Worm (Caenorhabditis elegans) whole organism, L2 larva: ENCODE measurements around the gene T26C5.5.

Experiments used
- C34F6.9 ChIP-seq: fragments of 150-350 bp; optimal IDR thresholded peaks from 2 replicates; lab custom pipeline; 2014; ENCODE audit warnings: missing biosample characterization, missing genetic modification characterization
- F13H6.1 ChIP-seq: sonication (generic microtip); optimal IDR thresholded peaks from 2 replicates; lab custom pipeline; 2016; ENCODE audit warnings: missing genetic modification characterization, missing compliant biosample characterization
- R02D3.7 ChIP-seq: fragments of 150-350 bp; optimal IDR thresholded peaks from 2 replicates; lab custom pipeline; 2014; ENCODE audit warnings: missing biosample characterization, missing genetic modification characterization
- Y55F3AM.14 ChIP-seq: fragments of 200-800 bp; sonication (Bioruptor generic); optimal IDR thresholded peaks from 2 replicates; lab custom pipeline; 2018; ENCODE audit warnings: mild to moderate bottlenecking, missing genetic modification characterization, missing compliant biosample characterization
- aly-2 ChIP-seq: fragments of 150-350 bp; optimal IDR thresholded peaks from 2 replicates; lab custom pipeline; 2014; ENCODE audit warnings: missing biosample characterization, missing genetic modification characterization
- ama-1 ChIP-seq: fragments of 150-350 bp; optimal IDR thresholded peaks from 2 replicates; lab custom pipeline; 2018; ENCODE audit warnings: inconsistent platforms
- ceh-16 ChIP-seq: fragments of 150-350 bp; optimal IDR thresholded peaks from 2 replicates; lab custom pipeline; 2014; ENCODE audit warnings: missing biosample characterization, missing genetic modification characterization
- crh-2 ChIP-seq: sonication (generic microtip); optimal IDR thresholded peaks from 2 replicates; lab custom pipeline; 2017; ENCODE audit warnings: missing biosample characterization, missing genetic modification characterization
- dmd-4 ChIP-seq: sonication (generic microtip); optimal IDR thresholded peaks from 2 replicates; lab custom pipeline; 2017; ENCODE audit warnings: missing biosample characterization, missing genetic modification characterization
- egl-27 ChIP-seq: sonication (generic microtip); optimal IDR thresholded peaks from 3 replicates; lab custom pipeline; 2017; ENCODE audit warnings: missing biosample characterization, missing genetic modification reagents, missing genetic modification characterization
- elt-1 ChIP-seq: fragments of 150-350 bp; optimal IDR thresholded peaks from 2 replicates; lab custom pipeline; 2014; ENCODE audit warnings: missing biosample characterization, missing genetic modification characterization
- elt-3 ChIP-seq: sonication (generic microtip); optimal IDR thresholded peaks from 2 replicates; lab custom pipeline; 2017; ENCODE audit warnings: missing biosample characterization, missing genetic modification characterization
- fos-1 ChIP-seq: fragments of 150-350 bp; optimal IDR thresholded peaks from 2 replicates; lab custom pipeline; 2014; ENCODE audit warnings: missing biosample characterization, missing genetic modification characterization
- gmeb-1 ChIP-seq: fragments of 150-350 bp; optimal IDR thresholded peaks from 2 replicates; lab custom pipeline; 2014; ENCODE audit warnings: missing biosample characterization, missing genetic modification characterization
- lin-11 ChIP-seq: fragments of 150-350 bp; sonication (generic microtip); optimal IDR thresholded peaks from 2 replicates; lab custom pipeline; 2014; ENCODE audit warnings: missing biosample characterization, missing genetic modification characterization, inconsistent platforms, mixed read lengths
- lin-13 ChIP-seq: fragments of 150-350 bp; optimal IDR thresholded peaks from 2 replicates; lab custom pipeline; 2014; ENCODE audit warnings: missing biosample characterization, missing genetic modification reagents, missing genetic modification characterization
- lin-39 ChIP-seq: fragments of 150-350 bp; optimal IDR thresholded peaks from 2 replicates; lab custom pipeline; 2014; ENCODE audit warnings: missing biosample characterization, missing genetic modification reagents, missing genetic modification characterization
- lsy-2 ChIP-seq, 2 experiments: fragments of 150-350 bp in 1 of 2; sonication (generic microtip) in 1 of 2; optimal IDR thresholded peaks; 2 replicates each; lab custom pipeline; 2014 to 2017; ENCODE audit warnings: missing biosample characterization in 2 of 2, missing genetic modification characterization in 2 of 2
- mab-5 ChIP-seq: fragments of 150-350 bp; optimal IDR thresholded peaks from 2 replicates; lab custom pipeline; 2014; ENCODE audit warnings: missing biosample characterization, missing genetic modification characterization
- mbf-1 ChIP-seq: sonication (generic microtip); optimal IDR thresholded peaks from 2 replicates; lab custom pipeline; 2017; ENCODE audit warnings: missing biosample characterization, missing genetic modification characterization
- nhr-10 ChIP-seq: sonication (generic microtip); optimal IDR thresholded peaks from 2 replicates; lab custom pipeline; 2017; ENCODE audit warnings: missing biosample characterization, missing genetic modification characterization
- nhr-11 ChIP-seq: fragments of 150-350 bp; optimal IDR thresholded peaks from 2 replicates; lab custom pipeline; 2014; ENCODE audit warnings: missing biosample characterization, missing genetic modification characterization
- nhr-12 ChIP-seq: fragments of 150-350 bp; optimal IDR thresholded peaks from 2 replicates; lab custom pipeline; 2014; ENCODE audit warnings: missing biosample characterization, missing genetic modification characterization
- nhr-129 ChIP-seq: fragments of 150-350 bp; optimal IDR thresholded peaks from 2 replicates; lab custom pipeline; 2014; ENCODE audit warnings: missing biosample characterization, missing genetic modification characterization
- nhr-21 ChIP-seq: fragments of 150-350 bp; optimal IDR thresholded peaks from 2 replicates; lab custom pipeline; 2014; ENCODE audit warnings: missing biosample characterization, missing genetic modification characterization
- nhr-23 ChIP-seq: fragments of 150-350 bp; optimal IDR thresholded peaks from 2 replicates; lab custom pipeline; 2014; ENCODE audit warnings: missing biosample characterization, missing genetic modification reagents, missing genetic modification characterization
- nhr-237 ChIP-seq: fragments of 150-350 bp; optimal IDR thresholded peaks from 2 replicates; lab custom pipeline; 2014; ENCODE audit warnings: missing biosample characterization, missing genetic modification characterization
- nhr-25 ChIP-seq: fragments of 150-350 bp; sonication (generic microtip); optimal IDR thresholded peaks from 3 replicates; lab custom pipeline; 2014; ENCODE audit warnings: missing biosample characterization, missing genetic modification characterization
- nhr-6 ChIP-seq: fragments of 150-350 bp; optimal IDR thresholded peaks from 2 replicates; lab custom pipeline; 2014; ENCODE audit warnings: missing biosample characterization, missing genetic modification characterization
- nhr-77 ChIP-seq: fragments of 150-350 bp; optimal IDR thresholded peaks from 2 replicates; lab custom pipeline; 2014; ENCODE audit warnings: missing biosample characterization, missing genetic modification characterization
- peb-1 ChIP-seq: fragments of 150-350 bp; optimal IDR thresholded peaks from 2 replicates; lab custom pipeline; 2014; ENCODE audit warnings: missing biosample characterization, missing genetic modification characterization
- sem-4 ChIP-seq: fragments of 150-350 bp; optimal IDR thresholded peaks from 2 replicates; lab custom pipeline; 2014; ENCODE audit warnings: missing biosample characterization, missing genetic modification reagents, missing genetic modification characterization
- skn-1 ChIP-seq: sonication (generic microtip); optimal IDR thresholded peaks from 2 replicates; lab custom pipeline; 2017; ENCODE audit warnings: missing biosample characterization, missing genetic modification characterization
- sma-3 ChIP-seq: sonication (generic microtip); optimal IDR thresholded peaks from 2 replicates; lab custom pipeline; 2016; ENCODE audit warnings: missing genetic modification reagents, missing genetic modification characterization, missing compliant biosample characterization
- snpc-4 ChIP-seq: fragments of 150-350 bp; optimal IDR thresholded peaks from 2 replicates; lab custom pipeline; 2014; ENCODE audit warnings: missing biosample characterization, missing genetic modification characterization
- unc-55 ChIP-seq: fragments of 150-350 bp; sonication (generic microtip); optimal IDR thresholded peaks from 3 replicates; lab custom pipeline; 2014; ENCODE audit warnings: missing biosample characterization, missing genetic modification reagents, missing genetic modification characterization
- unc-62 ChIP-seq: fragments of 150-350 bp; optimal IDR thresholded peaks from 2 replicates; lab custom pipeline; 2014; ENCODE audit warnings: missing biosample characterization, missing genetic modification reagents, missing genetic modification characterization
- ztf-1 ChIP-seq: fragments of 200-800 bp; sonication (Bioruptor generic); conservative IDR thresholded peaks from 2 replicates; pipeline ENCODE4 v1.3.6; 2022; ENCODE audit warnings: missing genetic modification characterization, missing compliant biosample characterization
- ztf-11 ChIP-seq: sonication (generic microtip); optimal IDR thresholded peaks from 2 replicates; lab custom pipeline; 2017; ENCODE audit warnings: missing biosample characterization, missing genetic modification characterization
- ztf-4 ChIP-seq: fragments of 150-350 bp; optimal IDR thresholded peaks from 2 replicates; lab custom pipeline; 2014; ENCODE audit warnings: missing biosample characterization, missing genetic modification characterization

Gene T26C5.5

DNA sequence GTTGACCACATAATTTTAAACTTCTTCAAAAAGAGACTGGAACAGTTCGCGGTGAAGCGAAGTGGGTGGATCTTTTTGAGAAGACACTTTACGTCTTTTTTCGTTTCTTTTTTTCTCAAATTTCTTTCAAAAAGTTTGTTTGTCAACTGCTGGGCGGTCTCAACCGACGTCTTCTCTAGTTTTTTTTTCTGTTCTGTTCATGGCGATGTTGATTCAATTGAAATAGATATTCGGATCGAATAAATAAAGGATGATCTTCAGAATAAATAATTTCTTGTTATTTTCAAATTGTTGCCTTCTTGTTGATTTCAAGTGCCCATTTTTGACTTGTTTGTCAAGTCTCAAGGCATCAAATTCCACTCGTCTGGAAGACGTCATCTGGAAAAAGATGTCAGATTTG lies 3.9 kb upstream of the T26C5.5 start, which contains the start of gene T26C5.4:
T26C5.4 (minus strand) TSS at position 101 of the 400 bp plus-strand sequence.
- TF ChIP-seq nhr-11 = no peak
- no peak for TF ChIP-seq ztf-11 (tag; lab: Kevin White, UChicago)
- TF ChIP-seq nhr-237 (tag; lab: Kevin White, UChicago) = no peak
- TF ChIP-seq lin-39 = no peak
- no peak for TF ChIP-seq Y55F3AM.14 (GFP tag; lab: Kevin White, UChicago)
- no peak for TF ChIP-seq crh-2 (tag; lab: Kevin White, UChicago)
- no peak for TF ChIP-seq fos-1 (tag; lab: Kevin White, UChicago)
- no peak for TF ChIP-seq lsy-2 (tag; optimal IDR thresholded peaks at IDR 0.05; lab: Kevin White, UChicago)
- no peak for TF ChIP-seq dmd-4 (tag; lab: Kevin White, UChicago)

ce11 chrII:9242804-9243203 lies 3.7 kb downstream of the T26C5.5 start:
- TF ChIP-seq nhr-25 (tag; lab: Kevin White, UChicago) (peak; percentile 46), C34F6.9 (tag; lab: Kevin White, UChicago) (peak; percentile 63), R02D3.7 (tag; lab: Kevin White, UChicago) (peak; percentile 91), ama-1 (peak; percentile 9), crh-2 (tag; lab: Kevin White, UChicago) (peak; percentile 65), snpc-4 (tag; lab: Kevin White, UChicago) (peak; percentile 5), nhr-129 (tag; lab: Kevin White, UChicago) (peak; percentile 59), ztf-4 (no peak), sem-4 (tag; lab: Kevin White, UChicago) (peak; percentile 30), lin-13 (peak; percentile 35), nhr-11 (no peak), sma-3 (no peak), gmeb-1 (tag; lab: Kevin White, UChicago) (peak; percentile 84), fos-1 (tag; lab: Kevin White, UChicago) (peak; percentile 5), skn-1 (no peak), nhr-21 (peak; percentile 31), mab-5 (peak; percentile 32), lsy-2 (tag; optimal IDR thresholded peaks at IDR 0.05; lab: Kevin White, UChicago) (peak in 1 of 2 experiments; percentile 78)

ce11 chrII:9241610-9242009 lies 4.9 kb downstream of the T26C5.5 start:
- TF ChIP-seq gmeb-1 (tag; lab: Kevin White, UChicago) (no peak), nhr-21 (peak; percentile 22), ztf-1 (GFP tag; lab: Robert Waterston, UW) (no peak), fos-1 (tag; lab: Kevin White, UChicago) (no peak)

DNA sequence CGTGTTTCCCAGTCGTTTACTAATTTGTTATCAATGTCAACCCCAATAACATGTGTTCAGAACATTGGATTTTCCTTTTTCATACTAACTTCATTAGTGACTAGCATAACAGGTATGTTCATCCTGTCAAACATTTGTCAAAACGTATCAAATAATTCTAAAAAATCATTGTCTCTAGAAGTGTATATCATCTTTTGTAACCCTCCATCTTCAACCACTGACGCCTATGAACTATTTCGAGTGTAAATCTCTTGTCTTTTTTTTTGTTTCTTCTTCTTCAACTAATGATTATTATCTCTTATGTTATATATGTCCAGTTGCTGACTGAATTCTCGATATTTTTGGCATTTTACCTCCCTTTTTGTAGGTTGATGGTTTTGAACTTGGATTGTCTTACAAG lies 8.8 kb downstream of the T26C5.5 start:
- TF ChIP-seq nhr-237 (tag; lab: Kevin White, UChicago) (no peak), mab-5 (no peak), fos-1 (tag; lab: Kevin White, UChicago) (no peak), egl-27 (tag; lab: Kevin White, UChicago) (no peak), elt-3 (tag; lab: Kevin White, UChicago) (no peak), lin-11 (tag; lab: Kevin White, UChicago) (no peak), crh-2 (tag; lab: Kevin White, UChicago) (no peak), nhr-6 (tag; lab: Kevin White, UChicago) (no peak), nhr-12 (no peak), nhr-77 (tag; lab: Kevin White, UChicago) (no peak), nhr-21 (no peak), nhr-11 (no peak), ceh-16 (tag; lab: Kevin White, UChicago) (no peak), mbf-1 (tag; lab: Kevin White, UChicago) (no peak), unc-62 (GFP tag; lab: Kevin White, UChicago) (no peak), snpc-4 (tag; lab: Kevin White, UChicago) (no peak)

- no peak for TF ChIP-seq elt-1 (tag; lab: Kevin White, UChicago)
- TF ChIP-seq aly-2 (tag; lab: Kevin White, UChicago) = no peak
- TF ChIP-seq sma-3 = no peak
- TF ChIP-seq nhr-23 (tag; lab: Kevin White, UChicago) = no peak
- TF ChIP-seq peb-1 (tag; lab: Kevin White, UChicago) = no peak
- no peak for TF ChIP-seq elt-3 (tag; lab: Kevin White, UChicago)
- no peak for TF ChIP-seq crh-2 (tag; lab: Kevin White, UChicago)
- no peak for TF ChIP-seq fos-1 (tag; lab: Kevin White, UChicago)
- no peak for TF ChIP-seq nhr-129 (tag; lab: Kevin White, UChicago)
- no peak for TF ChIP-seq F13H6.1 (tag; lab: Kevin White, UChicago)
- TF ChIP-seq nhr-10 = no peak
- no peak for TF ChIP-seq ztf-4
- no peak for TF ChIP-seq unc-55 (GFP tag; lab: Kevin White, UChicago)
- TF ChIP-seq, all 48 proteins: peak for 0
Observed at ce11 chrII:9236972-9237371, 9.6 kb downstream of the T26C5.5 start.
